Fruit fly (Drosophila melanogaster) whole organism, embryonic: ENCODE data around the gene PGRP-LF.

Experiments
- CG14965 ChIP-seq: fragments of 200-800 bp; sonication (Bioruptor generic); optimal IDR thresholded peaks from 2 replicates; lab custom pipeline; 2016; ENCODE audit warnings: missing biosample characterization, missing genetic modification characterization, borderline replicate concordance
- CG5180 ChIP-seq: fragments of 200-800 bp; sonication (Bioruptor generic); optimal IDR thresholded peaks from 3 replicates; lab custom pipeline; 2017; ENCODE audit warnings: missing biosample characterization, missing genetic modification characterization, mild to moderate bottlenecking, moderate library complexity, missing genetic modification reagents
- Taf1 ChIP-seq: fragments of 200-800 bp; sonication (Bioruptor generic); IDR thresholded peaks from 2 replicates; pipeline ENCODE4 v1.3.6; 2022; ENCODE audit warnings: missing biosample characterization, missing genetic modification characterization

DNA sequence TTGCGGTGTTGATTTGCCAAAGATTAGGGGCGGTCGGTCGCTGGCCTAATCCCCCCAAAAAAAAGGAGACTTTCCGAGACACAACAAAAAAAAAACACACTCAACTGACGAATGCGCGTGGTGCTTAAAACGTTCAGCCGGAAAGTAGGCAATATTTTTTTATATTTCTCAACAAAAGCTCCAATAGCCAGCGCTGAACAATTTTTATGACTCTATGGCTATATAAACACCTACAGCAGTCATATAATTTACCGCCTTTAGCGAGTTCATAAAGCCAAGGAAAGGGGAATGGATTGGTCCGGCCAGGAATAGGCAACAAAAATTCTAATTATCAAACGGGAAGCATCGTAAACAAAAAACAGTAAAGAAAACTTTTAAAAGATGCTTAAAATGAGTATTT, 45.0 kb upstream of the PGRP-LF start:
- TF ChIP-seq CG14965 (GFP tag; lab: Kevin White, UChicago) (no peak), CG5180 (no peak), Taf1 (GFP tag; lab: Robert Waterston, UW) (no peak)
